Fruit fly (Drosophila melanogaster) whole organism, prepupa: Measurements from ENCODE around the gene Arts.

Experiments used
- CG11294 ChIP-seq: fragments of 200-800 bp; sonication (Bioruptor generic); IDR thresholded peaks from 2 replicates; pipeline ENCODE4 v1.3.6; 2022; ENCODE audit warnings: missing biosample characterization, missing genetic modification characterization
- CG11762 ChIP-seq: fragments of 200-800 bp; sonication (Bioruptor generic); optimal IDR thresholded peaks from 3 replicates; lab custom pipeline; 2016; ENCODE audit warnings: missing biosample characterization, missing genetic modification characterization; ENCODE audit not compliant: insufficient read depth
- CG11902 ChIP-seq: fragments of 200-800 bp; sonication (Bioruptor generic); optimal IDR thresholded peaks from 3 replicates; lab custom pipeline; 2016; ENCODE audit warnings: missing biosample characterization, missing genetic modification characterization
- CG15336 ChIP-seq: fragments of 200-800 bp; sonication (Bioruptor generic); IDR thresholded peaks from 2 replicates; pipeline ENCODE4 v1.3.6; 2022; ENCODE audit warnings: missing biosample characterization, missing genetic modification characterization
- CG1621 ChIP-seq: fragments of 200-800 bp; sonication (Bioruptor generic); optimal IDR thresholded peaks from 3 replicates; lab custom pipeline; 2018; ENCODE audit warnings: missing biosample characterization, mild to moderate bottlenecking, missing genetic modification characterization
- CG3032 ChIP-seq: fragments of 200-800 bp; optimal IDR thresholded peaks from 2 replicates; lab custom pipeline; 2019; ENCODE audit warnings: missing biosample characterization, mild to moderate bottlenecking, missing genetic modification characterization, moderate library complexity
- CG31627 ChIP-seq: fragments of 200-800 bp; sonication (Bioruptor generic); optimal IDR thresholded peaks from 3 replicates; lab custom pipeline; 2016; ENCODE audit warnings: missing biosample characterization, missing genetic modification characterization
- CG32006 ChIP-seq: fragments of 200-800 bp; sonication (Bioruptor generic); optimal IDR thresholded peaks from 3 replicates; lab custom pipeline; 2017; ENCODE audit warnings: missing biosample characterization, mild to moderate bottlenecking, missing genetic modification characterization
- CG3919 ChIP-seq: fragments of 200-800 bp; sonication (Bioruptor generic); optimal IDR thresholded peaks from 3 replicates; lab custom pipeline; 2016; ENCODE audit warnings: missing biosample characterization, missing genetic modification characterization
- CG4318 ChIP-seq: fragments of 200-800 bp; sonication (Bioruptor generic); optimal IDR thresholded peaks from 3 replicates; lab custom pipeline; 2017; ENCODE audit warnings: missing biosample characterization, mild to moderate bottlenecking, missing genetic modification characterization
- CG6163 ChIP-seq: fragments of 200-800 bp; sonication (Bioruptor generic); IDR thresholded peaks from 3 replicates; pipeline ENCODE4 v1.3.6; 2022; ENCODE audit warnings: missing biosample characterization, missing genetic modification characterization
- CG6276 ChIP-seq: fragments of 200-800 bp; sonication (Bioruptor generic); optimal IDR thresholded peaks from 2 replicates; lab custom pipeline; 2017; ENCODE audit warnings: missing biosample characterization, mild to moderate bottlenecking, missing genetic modification characterization
- CG6808 ChIP-seq: fragments of 200-800 bp; sonication (Bioruptor generic); optimal IDR thresholded peaks from 3 replicates; lab custom pipeline; 2017; ENCODE audit warnings: missing biosample characterization, missing genetic modification characterization, mild to moderate bottlenecking, moderate library complexity, missing genetic modification reagents
- CG6854 ChIP-seq: fragments of 200-800 bp; sonication (Bioruptor generic); optimal IDR thresholded peaks from 2 replicates; lab custom pipeline; 2017; ENCODE audit warnings: missing biosample characterization, mild to moderate bottlenecking, missing genetic modification characterization
- CG7368 ChIP-seq: fragments of 200-800 bp; sonication (Bioruptor generic); optimal IDR thresholded peaks from 3 replicates; lab custom pipeline; 2016; ENCODE audit warnings: missing biosample characterization, missing genetic modification characterization
- CG8119 ChIP-seq: fragments of 200-800 bp; sonication (Bioruptor generic); IDR thresholded peaks from 3 replicates; pipeline ENCODE4 v1.3.6; 2022; ENCODE audit warnings: missing biosample characterization, missing genetic modification characterization
- CG8319 ChIP-seq: fragments of 200-800 bp; sonication (Bioruptor generic); optimal IDR thresholded peaks from 3 replicates; lab custom pipeline; 2016; ENCODE audit warnings: missing biosample characterization, missing genetic modification characterization
- CG9139 ChIP-seq: fragments of 200-800 bp; sonication (Bioruptor generic); optimal IDR thresholded peaks from 3 replicates; lab custom pipeline; 2017; ENCODE audit warnings: missing biosample characterization, mild to moderate bottlenecking, missing genetic modification characterization
- Eip75B ChIP-seq: fragments of 200-800 bp; sonication (Bioruptor generic); optimal IDR thresholded peaks from 3 replicates; lab custom pipeline; 2016; ENCODE audit warnings: missing biosample characterization, missing genetic modification characterization
- Eip78C ChIP-seq: fragments of 200-800 bp; sonication (Bioruptor generic); peaks from one replicate; lab custom pipeline; 2016; ENCODE audit warnings: missing biosample characterization, missing genetic modification characterization
- Eip93F ChIP-seq: fragments of 200-800 bp; sonication (Bioruptor generic); optimal IDR thresholded peaks from 2 replicates; lab custom pipeline; 2016; ENCODE audit warnings: missing biosample characterization, mild to moderate bottlenecking, missing genetic modification characterization
- Ets21C ChIP-seq: fragments of 200-800 bp; sonication (Bioruptor generic); optimal IDR thresholded peaks from 3 replicates; lab custom pipeline; 2016; ENCODE audit warnings: missing biosample characterization, missing genetic modification characterization
- Ets96B ChIP-seq: fragments of 200-800 bp; optimal IDR thresholded peaks from 2 replicates; lab custom pipeline; 2019; ENCODE audit warnings: missing biosample characterization, mild to moderate bottlenecking, missing genetic modification characterization, moderate library complexity
- Gug ChIP-seq: fragments of 200-800 bp; sonication (Bioruptor generic); IDR thresholded peaks from 2 replicates; pipeline ENCODE4 v1.3.6; 2022; ENCODE audit warnings: missing biosample characterization, missing genetic modification characterization
- Hr38 ChIP-seq: sonication (Bioruptor generic); optimal IDR thresholded peaks from 2 replicates; lab custom pipeline; 2016; ENCODE audit warnings: missing biosample characterization, missing genetic modification characterization
- Hr39 ChIP-seq: fragments of 200-800 bp; sonication (Bioruptor generic); optimal IDR thresholded peaks from 2 replicates; lab custom pipeline; 2016; ENCODE audit warnings: missing biosample characterization, missing genetic modification characterization
- Hr4 ChIP-seq: fragments of 200-800 bp; sonication (Bioruptor generic); optimal IDR thresholded peaks from 3 replicates; lab custom pipeline; 2016; ENCODE audit warnings: missing biosample characterization, missing genetic modification characterization
- Met ChIP-seq: fragments of 200-800 bp; sonication (Bioruptor generic); optimal IDR thresholded peaks from 3 replicates; lab custom pipeline; 2016; ENCODE audit warnings: missing biosample characterization, missing genetic modification characterization
- OdsH ChIP-seq: fragments of 200-800 bp; sonication (Bioruptor generic); optimal IDR thresholded peaks from 3 replicates; lab custom pipeline; 2016; ENCODE audit warnings: missing biosample characterization, missing genetic modification characterization
- Smox ChIP-seq: fragments of 200-800 bp; sonication (Bioruptor generic); optimal IDR thresholded peaks from 3 replicates; lab custom pipeline; 2016; ENCODE audit warnings: missing biosample characterization, missing genetic modification characterization
- Sox102F ChIP-seq: fragments of 200-800 bp; sonication (Bioruptor generic); optimal IDR thresholded peaks from 2 replicates; lab custom pipeline; 2016; ENCODE audit warnings: missing biosample characterization, mild to moderate bottlenecking, missing genetic modification characterization
- Sox14 ChIP-seq: fragments of 200-800 bp; sonication (Bioruptor generic); optimal IDR thresholded peaks from 3 replicates; lab custom pipeline; 2016; ENCODE audit warnings: missing biosample characterization, missing genetic modification characterization
- Sox15 ChIP-seq: fragments of 200-800 bp; sonication (Bioruptor generic); optimal IDR thresholded peaks from 3 replicates; lab custom pipeline; 2016; ENCODE audit warnings: missing biosample characterization, missing genetic modification characterization
- achi ChIP-seq: fragments of 200-800 bp; sonication (Bioruptor generic); optimal IDR thresholded peaks from 3 replicates; lab custom pipeline; 2016; ENCODE audit warnings: missing biosample characterization, missing genetic modification characterization
- acj6 ChIP-seq: fragments of 200-800 bp; sonication (Bioruptor generic); optimal IDR thresholded peaks from 3 replicates; lab custom pipeline; 2016; ENCODE audit warnings: missing biosample characterization, missing genetic modification characterization
- cyc ChIP-seq: fragments of 200-800 bp; sonication (Bioruptor generic); optimal IDR thresholded peaks from 3 replicates; lab custom pipeline; 2016; ENCODE audit warnings: missing biosample characterization, missing genetic modification characterization
- dac ChIP-seq: fragments of 200-800 bp; sonication (Bioruptor generic); optimal IDR thresholded peaks from 2 replicates; lab custom pipeline; 2017; ENCODE audit warnings: missing biosample characterization, mild to moderate bottlenecking, missing genetic modification characterization
- eg ChIP-seq: fragments of 200-800 bp; sonication (Bioruptor generic); IDR thresholded peaks from 3 replicates; pipeline ENCODE4 v1.3.6; 2022; ENCODE audit warnings: missing biosample characterization, missing genetic modification characterization
- esn ChIP-seq: fragments of 200-800 bp; sonication (Bioruptor generic); optimal IDR thresholded peaks from 2 replicates; lab custom pipeline; 2016; ENCODE audit warnings: missing biosample characterization, mild to moderate bottlenecking, missing genetic modification characterization, moderate library complexity
- fd59A ChIP-seq: fragments of 200-800 bp; sonication (Bioruptor generic); optimal IDR thresholded peaks from 2 replicates; lab custom pipeline; 2017; ENCODE audit warnings: missing biosample characterization, mild to moderate bottlenecking, missing genetic modification characterization, missing genetic modification reagents
- fkh ChIP-seq: fragments of 200-800 bp; sonication (Bioruptor generic); optimal IDR thresholded peaks from 3 replicates; lab custom pipeline; 2017; ENCODE audit warnings: missing biosample characterization, mild to moderate bottlenecking, missing genetic modification characterization, moderate library complexity
- net ChIP-seq: fragments of 200-800 bp; sonication (Bioruptor generic); optimal IDR thresholded peaks from 3 replicates; lab custom pipeline; 2016; ENCODE audit warnings: missing biosample characterization, missing genetic modification characterization
- salr ChIP-seq, 2 experiments: fragments of 200-800 bp; sonication (Bioruptor generic); optimal IDR thresholded peaks; 3 replicates each; lab custom pipeline; 2016 to 2018; ENCODE audit warnings: missing biosample characterization in 2 of 2, missing genetic modification characterization in 2 of 2, mild to moderate bottlenecking in 1 of 2
- spab ChIP-seq: fragments of 200-800 bp; sonication (Bioruptor generic); optimal IDR thresholded peaks from 2 replicates; lab custom pipeline; 2017; ENCODE audit warnings: missing biosample characterization, mild to moderate bottlenecking, missing genetic modification characterization, missing genetic modification reagents
- ss ChIP-seq, 2 experiments: fragments of 200-800 bp; sonication (Bioruptor generic); optimal IDR thresholded peaks; 2 replicates in 1 of 2; 3 replicates in 1 of 2; lab custom pipeline; 2017 to 2018; ENCODE audit warnings: mild to moderate bottlenecking in 2 of 2, missing biosample characterization in 2 of 2, missing genetic modification characterization in 2 of 2, moderate library complexity in 1 of 2
- svp ChIP-seq: fragments of 200-800 bp; sonication (Bioruptor generic); peaks from one replicate; lab custom pipeline; 2016; ENCODE audit warnings: missing biosample characterization, missing genetic modification characterization
- topi ChIP-seq: fragments of 200-800 bp; sonication (Bioruptor generic); optimal IDR thresholded peaks from 3 replicates; lab custom pipeline; 2016; ENCODE audit warnings: missing biosample characterization, missing genetic modification characterization
- vri ChIP-seq: fragments of 200-800 bp; sonication (Bioruptor generic); optimal IDR thresholded peaks from 3 replicates; lab custom pipeline; 2016; ENCODE audit warnings: missing biosample characterization, mild to moderate bottlenecking, missing genetic modification characterization

The Arts gene

DNA sequence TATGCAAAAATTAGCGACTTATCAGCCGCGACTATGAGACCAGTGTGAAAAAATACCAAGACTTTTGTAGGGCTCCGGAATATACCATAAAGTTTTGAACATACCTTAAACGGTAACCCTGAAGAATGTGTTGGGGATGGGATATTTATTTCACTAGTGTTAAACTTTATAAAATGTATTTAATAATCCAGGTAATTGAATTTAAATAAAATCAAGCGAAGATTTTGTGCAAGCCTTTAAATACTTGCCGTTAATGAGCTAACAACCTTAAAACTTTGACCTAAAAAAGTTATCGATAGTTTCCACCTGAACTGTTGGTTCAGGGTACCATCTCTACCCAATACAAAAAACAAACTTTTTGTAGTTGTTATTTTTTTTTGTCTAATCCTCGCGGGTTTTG, 9.5 kb downstream of the Arts start, which contains the start of gene CG4101 (continued):
- TF ChIP-seq CG8319 (peak; percentile 53), cyc (peak; percentile 81), CG7368 (peak; percentile 53), CG6276 (GFP tag; lab: Kevin White, UChicago) (no peak), Eip78C (peak; percentile 88), spab (GFP tag; lab: Kevin White, UChicago) (peak; percentile 46), Gug (GFP tag; lab: Robert Waterston, UW) (peak; percentile 74), vri (GFP tag; lab: Kevin White, UChicago) (peak; percentile 87), svp (GFP tag; lab: Kevin White, UChicago) (peak; percentile 93), CG15336 (GFP tag; lab: Robert Waterston, UW) (peak; percentile 65), dac (GFP tag; lab: Kevin White, UChicago) (peak; percentile 55), CG1621 (peak; percentile 47), CG6808 (peak; percentile 56), Eip93F (GFP tag; lab: Kevin White, UChicago) (peak; percentile 64), salr (GFP tag; optimal IDR thresholded peaks at IDR 0.05; lab: Kevin White, UChicago) (peak; percentile 19 to 63), Sox102F (GFP tag; lab: Kevin White, UChicago) (peak; percentile 81), CG6163 (GFP tag; lab: Robert Waterston, UW) (peak; percentile 73), Sox14 (GFP tag; lab: Kevin White, UChicago) (peak; percentile 85), achi (peak; percentile 76), Ets21C (GFP tag; lab: Kevin White, UChicago) (peak; percentile 78), CG8119 (GFP tag; lab: Robert Waterston, UW) (peak; percentile 65; the same call in 2 of the 3 replicates), CG4318 (GFP tag; lab: Kevin White, UChicago) (no peak), Hr4 (GFP tag; lab: Kevin White, UChicago) (peak; percentile 81), CG6854 (GFP tag; lab: Kevin White, UChicago) (no peak), Smox (GFP tag; lab: Kevin White, UChicago) (peak; percentile 85), CG9139 (GFP tag; lab: Kevin White, UChicago) (peak; percentile 16), eg (GFP tag; lab: Robert Waterston, UW) (peak; percentile 84), CG11294 (GFP tag; lab: Robert Waterston, UW) (peak; percentile 61; the same call in 1 of the 2 replicates), Hr39 (GFP tag; lab: Kevin White, UChicago) (peak; percentile 87), CG31627 (peak; percentile 89), OdsH (GFP tag; lab: Kevin White, UChicago) (peak; percentile 84)

- TF ChIP-seq Hr4 (GFP tag; lab: Kevin White, UChicago), result peak; percentile 23
- TF ChIP-seq CG3919 (GFP tag; lab: Kevin White, UChicago), result no peak
- TF ChIP-seq esn (GFP tag; lab: Kevin White, UChicago), result peak; percentile 26
- TF ChIP-seq fd59A (GFP tag; lab: Kevin White, UChicago), result no peak
- peak; percentile 53 for TF ChIP-seq Eip78C
- TF ChIP-seq acj6 (GFP tag; lab: Kevin White, UChicago), result peak; percentile 2
- TF ChIP-seq CG3032 (tag; lab: Kevin White, UChicago), result no peak
- TF ChIP-seq CG11902 (GFP tag; lab: Kevin White, UChicago), result no peak
- no peak for TF ChIP-seq achi
- no peak for TF ChIP-seq CG32006 (GFP tag; lab: Kevin White, UChicago)
- TF ChIP-seq fkh (GFP tag; lab: Kevin White, UChicago), result no peak
- peak; percentile 14 for TF ChIP-seq CG31627
- TF ChIP-seq CG9139 (GFP tag; lab: Kevin White, UChicago), result no peak
- TF ChIP-seq Eip75B (GFP tag; lab: Kevin White, UChicago), result no peak
- no peak for TF ChIP-seq OdsH (GFP tag; lab: Kevin White, UChicago)
- no peak for TF ChIP-seq topi
- TF ChIP-seq Hr38 (GFP tag; lab: Kevin White, UChicago), result no peak
- TF ChIP-seq eg (GFP tag; lab: Robert Waterston, UW), result no peak
- TF ChIP-seq ss (GFP tag; optimal IDR thresholded peaks at IDR 0.05; lab: Kevin White, UChicago), result no peak
- no peak for TF ChIP-seq CG1621
- no peak for TF ChIP-seq CG6854 (GFP tag; lab: Kevin White, UChicago)
- TF ChIP-seq Met (GFP tag; lab: Kevin White, UChicago), result peak; percentile 1
- peak; percentile 14; the same call in 1 of the 2 replicates for TF ChIP-seq CG15336 (GFP tag; lab: Robert Waterston, UW)
- peak; percentile 3 for TF ChIP-seq Eip93F (GFP tag; lab: Kevin White, UChicago)
- TF ChIP-seq Smox (GFP tag; lab: Kevin White, UChicago), result no peak
- TF ChIP-seq CG11762, result no peak
- no peak for TF ChIP-seq CG7368
- peak; percentile 34 for TF ChIP-seq Sox14 (GFP tag; lab: Kevin White, UChicago)
- TF ChIP-seq Ets96B, result no peak
- no peak for TF ChIP-seq Sox15
- TF ChIP-seq Sox102F (GFP tag; lab: Kevin White, UChicago), result peak; percentile 21
- peak; percentile 79 for TF ChIP-seq svp (GFP tag; lab: Kevin White, UChicago)
- no peak for TF ChIP-seq CG11294 (GFP tag; lab: Robert Waterston, UW)
- no peak for TF ChIP-seq net (GFP tag; lab: Kevin White, UChicago)
- no peak for TF ChIP-seq salr (GFP tag; optimal IDR thresholded peaks at IDR 0.05; lab: Kevin White, UChicago)
These were observed 10.3 kb downstream of the Arts start for dm6 chr3L:16612972-16613371.
